Worm (Caenorhabditis elegans) whole organism, young adult: Measurements from ENCODE around the gene C17G1.2.

ENCODE experiments used
- B0019.2 ChIP-seq: fragments of 200-800 bp; sonication (Bioruptor generic); conservative IDR thresholded peaks from 2 replicates; pipeline ENCODE4 v1.3.6; 2022; ENCODE audit warnings: missing genetic modification reagents, missing genetic modification characterization, missing compliant biosample characterization
- B0035.1 ChIP-seq: sonication (generic microtip); optimal IDR thresholded peaks from 2 replicates; lab custom pipeline; 2016; ENCODE audit warnings: missing genetic modification characterization, mild to moderate bottlenecking, missing compliant biosample characterization, missing genotype, missing genetic modification reagents
- B0261.1 ChIP-seq: sonication (generic microtip); optimal IDR thresholded peaks from 2 replicates; lab custom pipeline; 2016; ENCODE audit warnings: mild to moderate bottlenecking, missing genetic modification characterization, moderate library complexity, missing compliant biosample characterization
- C06A6.2 ChIP-seq: fragments of 200-800 bp; sonication (Bioruptor generic); conservative IDR thresholded peaks from 2 replicates; pipeline ENCODE4 v1.3.6; 2022; ENCODE audit warnings: missing genetic modification characterization, missing compliant biosample characterization
- F10E7.11 ChIP-seq: sonication (generic microtip); optimal IDR thresholded peaks from 2 replicates; lab custom pipeline; 2017; ENCODE audit warnings: mild to moderate bottlenecking, missing genetic modification characterization, moderate library complexity, missing compliant biosample characterization
- F23B12.7 ChIP-seq: sonication (generic microtip); optimal IDR thresholded peaks from 2 replicates; lab custom pipeline; 2017; ENCODE audit warnings: missing genetic modification characterization, mild to moderate bottlenecking, missing compliant biosample characterization, antibody characterized with exemption, moderate library complexity; ENCODE audit not compliant: insufficient read depth
- F52B5.7 ChIP-seq: sonication (generic microtip); optimal IDR thresholded peaks from 2 replicates; lab custom pipeline; 2016; ENCODE audit warnings: mild to moderate bottlenecking, missing genetic modification characterization, missing compliant biosample characterization
- F57A8.1 ChIP-seq: fragments of 200-800 bp; sonication (Bioruptor generic); optimal IDR thresholded peaks from 2 replicates; lab custom pipeline; 2018; ENCODE audit warnings: mild to moderate bottlenecking, missing genetic modification characterization, moderate library complexity, missing compliant biosample characterization
- K12H6.12 ChIP-seq: fragments of 200-800 bp; sonication (Bioruptor generic); optimal IDR thresholded peaks from 2 replicates; lab custom pipeline; 2018; ENCODE audit warnings: mild to moderate bottlenecking, missing genetic modification characterization, missing compliant biosample characterization
- Y67H2A.10 ChIP-seq: fragments of 200-800 bp; sonication (Bioruptor generic); conservative IDR thresholded peaks from 2 replicates; pipeline ENCODE4 v1.3.6; 2022; ENCODE audit warnings: missing genetic modification reagents, missing genetic modification characterization, missing compliant biosample characterization
- Y79H2A.3 ChIP-seq: fragments of 200-800 bp; sonication (Bioruptor generic); conservative IDR thresholded peaks from 2 replicates; pipeline ENCODE4 v1.3.6; 2022; ENCODE audit warnings: missing genetic modification reagents, missing genetic modification characterization, missing compliant biosample characterization
- ZK185.1 ChIP-seq: sonication (generic microtip); optimal IDR thresholded peaks from 2 replicates; lab custom pipeline; 2016; ENCODE audit warnings: mild to moderate bottlenecking, missing genetic modification characterization, missing compliant biosample characterization; ENCODE audit not compliant: poor library complexity, severe bottlenecking
- aptf-3 ChIP-seq: fragments of 200-800 bp; sonication (Bioruptor generic); IDR thresholded peaks from 2 replicates; pipeline ENCODE4 v1.3.6; 2022; ENCODE audit warnings: missing genetic modification characterization, missing compliant biosample characterization
- atf-7 ChIP-seq: sonication (generic microtip); optimal IDR thresholded peaks from 2 replicates; lab custom pipeline; 2017; ENCODE audit warnings: mild to moderate bottlenecking, missing genetic modification characterization, missing compliant biosample characterization
- athp-1 ChIP-seq: sonication (generic microtip); optimal IDR thresholded peaks from 2 replicates; lab custom pipeline; 2017; ENCODE audit warnings: mild to moderate bottlenecking, missing genetic modification characterization, missing compliant biosample characterization
- ccch-3 ChIP-seq: fragments of 200-800 bp; sonication (Bioruptor generic); optimal IDR thresholded peaks from 2 replicates; lab custom pipeline; 2018; ENCODE audit warnings: mild to moderate bottlenecking, missing genetic modification characterization, missing compliant biosample characterization
- ceh-27 ChIP-seq: fragments of 200-800 bp; sonication (Bioruptor generic); optimal IDR thresholded peaks from 2 replicates; lab custom pipeline; 2018; ENCODE audit warnings: mild to moderate bottlenecking, missing genetic modification characterization, moderate library complexity, missing compliant biosample characterization
- dox-1 ChIP-seq: fragments of 200-800 bp; sonication (Bioruptor generic); IDR thresholded peaks from 2 replicates; pipeline ENCODE4 v1.3.6; 2022; ENCODE audit warnings: missing genetic modification reagents, missing genetic modification characterization, missing compliant biosample characterization
- dpff-1 ChIP-seq: sonication (generic microtip); optimal IDR thresholded peaks from 2 replicates; lab custom pipeline; 2017; ENCODE audit warnings: mild to moderate bottlenecking, missing genetic modification characterization, missing compliant biosample characterization
- dpl-1 ChIP-seq: fragments of 150-350 bp; optimal IDR thresholded peaks from 2 replicates; lab custom pipeline; 2014; ENCODE audit warnings: missing biosample characterization, missing genetic modification reagents, missing genetic modification characterization
- egl-44 ChIP-seq: fragments of 200-800 bp; sonication (Bioruptor generic); IDR thresholded peaks from 2 replicates; pipeline ENCODE4 v1.3.6; 2022; ENCODE audit warnings: missing genetic modification reagents, missing genetic modification characterization, missing compliant biosample characterization
- egrh-3 ChIP-seq: fragments of 200-800 bp; sonication (Bioruptor generic); IDR thresholded peaks from 2 replicates; pipeline ENCODE4 v1.3.6; 2022; ENCODE audit warnings: missing genetic modification reagents, missing genetic modification characterization, missing compliant biosample characterization
- hrde-1 ChIP-seq: sonication (generic microtip); optimal IDR thresholded peaks from 2 replicates; lab custom pipeline; 2016; ENCODE audit warnings: missing genetic modification characterization, mild to moderate bottlenecking, missing compliant biosample characterization, moderate library complexity, missing genotype, missing genetic modification reagents, borderline replicate concordance
- let-526 ChIP-seq: fragments of 200-800 bp; sonication (Bioruptor generic); IDR thresholded peaks from 2 replicates; pipeline ENCODE4 v1.3.6; 2022; ENCODE audit warnings: missing genetic modification reagents, missing genetic modification characterization, missing compliant biosample characterization
- lin-40 ChIP-seq: sonication (generic microtip); optimal IDR thresholded peaks from 2 replicates; lab custom pipeline; 2016; ENCODE audit warnings: missing genetic modification characterization, mild to moderate bottlenecking, missing compliant biosample characterization, missing genotype, missing genetic modification reagents
- lin-54 ChIP-seq: fragments of 200-800 bp; sonication (Bioruptor generic); optimal IDR thresholded peaks from 2 replicates; lab custom pipeline; 2018; ENCODE audit warnings: mild to moderate bottlenecking, missing genetic modification characterization, missing compliant biosample characterization
- madf-10 ChIP-seq: sonication (generic microtip); optimal IDR thresholded peaks from 2 replicates; lab custom pipeline; 2016; ENCODE audit warnings: mild to moderate bottlenecking, missing genetic modification characterization, missing compliant biosample characterization
- mes-4 ChIP-seq: sonication (generic microtip); optimal IDR thresholded peaks from 2 replicates; lab custom pipeline; 2016; ENCODE audit warnings: missing genotype, missing genetic modification characterization, missing compliant biosample characterization
- mxl-1 ChIP-seq: sonication (generic microtip); optimal IDR thresholded peaks from 2 replicates; lab custom pipeline; 2016; ENCODE audit warnings: missing genetic modification characterization, missing compliant biosample characterization
- nfya-1 ChIP-seq: sonication (generic microtip); optimal IDR thresholded peaks from 2 replicates; lab custom pipeline; 2017; ENCODE audit warnings: antibody characterized with exemption, missing compliant biosample characterization, missing genetic modification characterization, borderline replicate concordance; ENCODE audit not compliant: insufficient read depth
- nhr-80 ChIP-seq: sonication (generic microtip); optimal IDR thresholded peaks from 2 replicates; lab custom pipeline; 2016; ENCODE audit warnings: missing genetic modification characterization, missing compliant biosample characterization
- rcor-1 ChIP-seq: fragments of 200-800 bp; sonication (Bioruptor generic); IDR thresholded peaks from 2 replicates; pipeline ENCODE4 v1.3.6; 2022; ENCODE audit warnings: missing genetic modification reagents, missing genetic modification characterization, missing compliant biosample characterization
- rec-8 ChIP-seq, 2 experiments: sonication (generic microtip); optimal IDR thresholded peaks; 2 replicates each; lab custom pipeline; 2016; ENCODE audit warnings: mild to moderate bottlenecking in 2 of 2, missing genetic modification characterization in 2 of 2, missing genetic modification reagents in 2 of 2, missing genotype in 2 of 2, missing biosample characterization in 1 of 2, missing compliant biosample characterization in 1 of 2, moderate library complexity in 1 of 2
- repo-1 ChIP-seq: sonication (generic microtip); optimal IDR thresholded peaks from 2 replicates; lab custom pipeline; 2017; ENCODE audit warnings: mild to moderate bottlenecking, missing genetic modification characterization, missing compliant biosample characterization
- snpc-1.3 ChIP-seq: sonication (generic microtip); optimal IDR thresholded peaks from 2 replicates; lab custom pipeline; 2017; ENCODE audit warnings: missing genetic modification characterization, mild to moderate bottlenecking, missing compliant biosample characterization, antibody characterized with exemption, moderate library complexity, missing genotype, missing genetic modification reagents; ENCODE audit not compliant: insufficient read depth
- snpc-3.4 ChIP-seq: sonication (generic microtip); optimal IDR thresholded peaks from 2 replicates; lab custom pipeline; 2017; ENCODE audit warnings: missing genetic modification characterization, mild to moderate bottlenecking, missing compliant biosample characterization, antibody characterized with exemption, moderate library complexity, missing genotype, missing genetic modification reagents
- somi-1 ChIP-seq: fragments of 200-800 bp; sonication (Bioruptor generic); optimal IDR thresholded peaks from 2 replicates; lab custom pipeline; 2018; ENCODE audit warnings: mild to moderate bottlenecking, missing genetic modification characterization, missing compliant biosample characterization
- tbp1 ChIP-seq: fragments of 200-800 bp; sonication (Bioruptor generic); optimal IDR thresholded peaks from 2 replicates; lab custom pipeline; 2018; ENCODE audit warnings: mild to moderate bottlenecking, missing genetic modification characterization, missing compliant biosample characterization
- tbx-9 ChIP-seq: sonication (generic microtip); optimal IDR thresholded peaks from 2 replicates; lab custom pipeline; 2016; ENCODE audit warnings: borderline replicate concordance, missing genetic modification characterization, inconsistent platforms, missing compliant biosample characterization
- tlf-1 ChIP-seq: fragments of 200-800 bp; sonication (Bioruptor generic); optimal IDR thresholded peaks from 2 replicates; lab custom pipeline; 2018; ENCODE audit warnings: mild to moderate bottlenecking, missing genetic modification characterization, missing compliant biosample characterization
- unc-130 ChIP-seq: sonication (generic microtip); optimal IDR thresholded peaks from 2 replicates; lab custom pipeline; 2016; ENCODE audit warnings: missing genetic modification reagents, missing genetic modification characterization, missing compliant biosample characterization
- zfh-2 ChIP-seq: fragments of 200-800 bp; sonication (Bioruptor generic); conservative IDR thresholded peaks from 2 replicates; pipeline ENCODE4 v1.3.6; 2022; ENCODE audit warnings: missing genetic modification reagents, missing genetic modification characterization, missing compliant biosample characterization
- ztf-22 ChIP-seq: fragments of 200-800 bp; sonication (Bioruptor generic); optimal IDR thresholded peaks from 2 replicates; lab custom pipeline; 2018; ENCODE audit warnings: mild to moderate bottlenecking, missing genetic modification characterization, moderate library complexity, missing compliant biosample characterization
- ztf-25 ChIP-seq: fragments of 200-800 bp; sonication (Bioruptor generic); IDR thresholded peaks from 2 replicates; pipeline ENCODE4 v1.3.6; 2022; ENCODE audit warnings: missing genetic modification reagents, missing genetic modification characterization, missing compliant biosample characterization
- ztf-6 ChIP-seq: fragments of 200-800 bp; sonication (Bioruptor generic); IDR thresholded peaks from 2 replicates; pipeline ENCODE4 v1.3.6; 2022; ENCODE audit warnings: missing genetic modification reagents, missing genetic modification characterization, missing compliant biosample characterization

Gene C17G1.2

DNA sequence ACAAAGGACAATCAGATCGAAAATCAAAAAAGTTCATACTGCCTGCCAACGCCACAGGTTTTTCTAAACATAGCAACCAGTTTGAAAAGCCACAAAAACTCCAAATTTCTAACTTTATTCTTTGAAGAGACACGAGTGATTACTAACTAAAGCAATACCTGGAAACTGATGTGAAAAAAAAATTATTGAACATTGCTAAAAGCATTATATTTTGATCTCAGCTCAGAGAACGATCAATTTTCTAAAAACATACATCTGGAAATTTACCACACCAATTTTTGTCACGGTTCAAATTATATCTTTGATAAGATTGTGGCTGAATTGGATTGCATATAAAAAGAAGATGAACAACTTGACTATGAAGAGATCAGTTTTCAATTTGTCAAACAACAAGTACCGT is 36.1 kb downstream of the C17G1.2 start:
- TF ChIP-seq hrde-1 (tag; lab: Kevin White, UChicago) = no peak
- TF ChIP-seq Y67H2A.10 (GFP tag; lab: Robert Waterston, UW) = no peak
- no peak for TF ChIP-seq ccch-3
- TF ChIP-seq snpc-3.4 (tag; lab: Kevin White, UChicago) = no peak
- TF ChIP-seq zfh-2 = no peak
- TF ChIP-seq tlf-1 (GFP tag; lab: Kevin White, UChicago) = no peak
- TF ChIP-seq atf-7 (tag; lab: Kevin White, UChicago) = no peak
- TF ChIP-seq F23B12.7 (tag; lab: Kevin White, UChicago) = no peak
- TF ChIP-seq F10E7.11 (tag; lab: Kevin White, UChicago) = no peak
- no peak for TF ChIP-seq aptf-3
- TF ChIP-seq snpc-1.3 (tag; lab: Kevin White, UChicago) = no peak
- TF ChIP-seq Y79H2A.3 = no peak
- TF ChIP-seq F52B5.7 (tag; lab: Kevin White, UChicago) = no peak
- TF ChIP-seq repo-1 (tag; lab: Kevin White, UChicago) = no peak
- TF ChIP-seq nhr-80 (tag; lab: Kevin White, UChicago) = no peak
- no peak for TF ChIP-seq ztf-6 (GFP tag; lab: Robert Waterston, UW)
- TF ChIP-seq unc-130 = no peak
- TF ChIP-seq F57A8.1 (GFP tag; lab: Kevin White, UChicago) = no peak
- TF ChIP-seq madf-10 (tag; lab: Kevin White, UChicago) = no peak

ce11 chrX:9958561-9958960 is 37.2 kb downstream of the C17G1.2 start, which contains the start of gene ZC506.1:
Gene ZC506.1 (plus strand): TSS chrX:9958960.
- no peak for TF ChIP-seq ccch-3
- peak; percentile 63 for TF ChIP-seq tbp1 (GFP tag; lab: Kevin White, UChicago)
- TF ChIP-seq mxl-1 (tag; lab: Kevin White, UChicago) = no peak
- TF ChIP-seq egrh-3 (GFP tag; lab: Robert Waterston, UW) = peak; percentile 35; the same call in 1 of the 2 replicates
- TF ChIP-seq lin-40 (tag; lab: Kevin White, UChicago) = peak; percentile 94
- no peak for TF ChIP-seq rec-8 (tag; optimal IDR thresholded peaks at IDR 0.05; lab: Kevin White, UChicago)
- peak; percentile 96 for TF ChIP-seq nhr-80 (tag; lab: Kevin White, UChicago)
- peak; percentile 66 for TF ChIP-seq ZK185.1 (tag; lab: Kevin White, UChicago)
- TF ChIP-seq tbx-9 (tag; lab: Kevin White, UChicago) = no peak
- TF ChIP-seq B0019.2 (GFP tag; lab: Robert Waterston, UW) = no peak
- TF ChIP-seq atf-7 (tag; lab: Kevin White, UChicago) = peak; percentile 76
- no peak for TF ChIP-seq mes-4 (tag; lab: Kevin White, UChicago)
- TF ChIP-seq dox-1 = peak; percentile 89
- peak; percentile 42; the same call in 1 of the 2 replicates for TF ChIP-seq Y67H2A.10 (GFP tag; lab: Robert Waterston, UW)
- no peak for TF ChIP-seq ztf-25 (GFP tag; lab: Robert Waterston, UW)
- peak; percentile 71 for TF ChIP-seq C06A6.2
- TF ChIP-seq ceh-27 (GFP tag; lab: Kevin White, UChicago) = peak; percentile 94
- TF ChIP-seq B0261.1 (tag; lab: Kevin White, UChicago) = peak; percentile 10
- TF ChIP-seq F23B12.7 (tag; lab: Kevin White, UChicago) = peak; percentile 83
- no peak for TF ChIP-seq dpff-1 (tag; lab: Kevin White, UChicago)
- TF ChIP-seq let-526 (GFP tag; lab: Robert Waterston, UW) = 0 out of 2 replicates have a peak, but pooled peaks have one; percentile 23
- peak; percentile 80 for TF ChIP-seq athp-1 (tag; lab: Kevin White, UChicago)
- TF ChIP-seq F57A8.1 (GFP tag; lab: Kevin White, UChicago) = no peak
- peak; percentile 92 for TF ChIP-seq K12H6.12 (tag; lab: Kevin White, UChicago)
- peak; percentile 85 for TF ChIP-seq rcor-1
- no peak for TF ChIP-seq B0035.1 (tag; lab: Kevin White, UChicago)
- no peak for TF ChIP-seq dpl-1 (GFP tag; lab: Kevin White, UChicago)
- peak; percentile 42 for TF ChIP-seq somi-1
- peak; percentile 39 for TF ChIP-seq ztf-22
- TF ChIP-seq egl-44 = 0 out of 2 replicates have a peak, but pooled peaks have one; percentile 37
- TF ChIP-seq ztf-6 (GFP tag; lab: Robert Waterston, UW) = no peak
- peak; percentile 74 for TF ChIP-seq tlf-1 (GFP tag; lab: Kevin White, UChicago)
- no peak for TF ChIP-seq nfya-1 (tag; lab: Kevin White, UChicago)
- TF ChIP-seq lin-54 (GFP tag; lab: Kevin White, UChicago) = peak; percentile 59
